Worm (Caenorhabditis elegans): ENCODE measurements around the gene uaf-2.

DNA sequence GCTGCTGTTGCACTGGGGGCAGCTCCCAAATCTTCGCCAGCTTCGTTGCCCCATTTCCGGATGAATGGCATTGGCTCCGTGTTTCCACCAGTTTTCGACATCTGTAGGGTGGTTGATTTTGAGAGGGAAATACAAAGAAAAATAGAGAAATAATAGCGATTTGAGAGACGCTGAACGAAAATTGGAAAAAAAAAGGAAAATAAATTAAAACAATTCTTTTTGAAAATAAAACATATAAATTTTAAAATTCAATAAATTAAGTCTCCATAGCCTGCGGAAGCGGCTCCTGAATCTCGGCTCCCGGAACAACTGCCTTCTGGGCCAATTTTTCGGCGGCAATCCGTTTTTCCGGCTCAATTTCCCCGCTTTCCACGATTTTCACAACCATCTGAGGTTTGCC, 7.7 kb downstream of the uaf-2 start, which contains the start of gene sfa-1:
- TF ChIP-seq crh-2 (tag; optimal IDR thresholded peaks at IDR 0.05) (no peak), unc-39 (tag; optimal IDR thresholded peaks at IDR 0.05) (no peak), ceh-82 (tag; optimal IDR thresholded peaks at IDR 0.05) (no peak), nhr-25 (tag; optimal IDR thresholded peaks at IDR 0.05) (no peak), elt-3 (tag; optimal IDR thresholded peaks at IDR 0.05) (no peak)
